Fruit fly (Drosophila melanogaster) whole organism, adult: ENCODE data around the gene CG15201.

Source experiments
- CG33017 ChIP-seq: fragments of 200-800 bp; sonication (Bioruptor generic); optimal IDR thresholded peaks from 2 replicates; lab custom pipeline; 2018; ENCODE audit warnings: missing biosample characterization, mild to moderate bottlenecking, missing genetic modification characterization, moderate library complexity
- Mnt ChIP-seq: fragments of 200-800 bp; sonication (Bioruptor generic); optimal IDR thresholded peaks from 2 replicates; lab custom pipeline; 2016; ENCODE audit warnings: missing biosample characterization, mild to moderate bottlenecking, missing genetic modification characterization
- bab1 ChIP-seq: fragments of 200-800 bp; sonication (Bioruptor generic); optimal IDR thresholded peaks from 3 replicates; lab custom pipeline; 2019; ENCODE audit warnings: missing biosample characterization, mild to moderate bottlenecking, missing genetic modification characterization, moderate library complexity
- ovo ChIP-seq: fragments of 200-800 bp; sonication (Bioruptor generic); optimal IDR thresholded peaks from 2 replicates; lab custom pipeline; 2016; ENCODE audit warnings: missing biosample characterization, missing genetic modification characterization

The CG15201 gene

dm6 chrX:11182631-11183030 lies 38.7 kb downstream of the CG15201 start, which contains the start of gene CG15200:
Gene CG15200 (plus strand): TSS chrX:11182931.
- TF ChIP-seq bab1 (GFP tag; lab: Kevin White, UChicago) (no peak), Mnt (GFP tag; lab: Kevin White, UChicago) (no peak), ovo (GFP tag; lab: Kevin White, UChicago) (no peak), CG33017 (tag; lab: Kevin White, UChicago) (no peak)
